Worm (Caenorhabditis elegans) whole organism, L1 larva: ENCODE data around the gene mec-4.

ENCODE experiments used
- C04F5.9 ChIP-seq: sonication (generic microtip); optimal IDR thresholded peaks from 2 replicates; lab custom pipeline; 2016; ENCODE audit warnings: missing genetic modification characterization, missing compliant biosample characterization
- Y116A8C.19 ChIP-seq: sonication (generic microtip); optimal IDR thresholded peaks from 2 replicates; lab custom pipeline; 2016; ENCODE audit warnings: missing compliant biosample characterization, missing genetic modification characterization, borderline replicate concordance
- alr-1 ChIP-seq: fragments of 200-800 bp; sonication (Bioruptor generic); optimal IDR thresholded peaks from 2 replicates; lab custom pipeline; 2018; ENCODE audit warnings: borderline replicate concordance, mild to moderate bottlenecking, missing genetic modification characterization, missing compliant biosample characterization
- ama-1 ChIP-seq: fragments of 150-350 bp; optimal IDR thresholded peaks from 2 replicates; lab custom pipeline; 2014
- ceh-63 ChIP-seq: fragments of 200-800 bp; sonication (Bioruptor generic); optimal IDR thresholded peaks from 2 replicates; lab custom pipeline; 2018; ENCODE audit warnings: mild to moderate bottlenecking, missing genetic modification characterization, missing compliant biosample characterization
- ceh-8 ChIP-seq: fragments of 200-800 bp; sonication (Bioruptor generic); optimal IDR thresholded peaks from 2 replicates; lab custom pipeline; 2018; ENCODE audit warnings: mild to moderate bottlenecking, missing genetic modification characterization, moderate library complexity, missing compliant biosample characterization
- dpl-1 ChIP-seq, 3 experiments: fragments of 150-350 bp in 2 of 3; sonication (generic microtip) in 1 of 3; optimal IDR thresholded peaks; 2 replicates each; lab custom pipeline; 2014 to 2017; ENCODE audit warnings: missing biosample characterization in 3 of 3, missing genetic modification characterization in 3 of 3, missing genetic modification reagents in 3 of 3
- dsc-1 ChIP-seq: sonication (generic microtip); optimal IDR thresholded peaks from 2 replicates; lab custom pipeline; 2016; ENCODE audit warnings: mild to moderate bottlenecking, missing genetic modification characterization, missing compliant biosample characterization
- efl-1 ChIP-seq, 4 experiments: fragments of 150-350 bp; optimal IDR thresholded peaks in 3 of 4; peaks in 1 of 4; 1 replicate in 1 of 4; 2 replicates in 3 of 4; lab custom pipeline; 2014; ENCODE audit warnings: missing biosample characterization in 2 of 4, missing genetic modification characterization in 2 of 4, missing genetic modification reagents in 2 of 4
- efl-3 ChIP-seq: fragments of 200-800 bp; sonication (Bioruptor generic); optimal IDR thresholded peaks from 2 replicates; lab custom pipeline; 2018; ENCODE audit warnings: mild to moderate bottlenecking, missing genetic modification characterization, missing compliant biosample characterization
- elt-3 ChIP-seq, 6 experiments: fragments of 150-350 bp in 1 of 6; sonication (generic microtip); optimal IDR thresholded peaks; 2 replicates each; lab custom pipeline; 2017 to 2018; ENCODE audit warnings: missing biosample characterization in 6 of 6, missing genetic modification characterization in 6 of 6, inconsistent platforms in 1 of 6
- ets-5 ChIP-seq: fragments of 200-800 bp; sonication (Bioruptor generic); IDR thresholded peaks from 2 replicates; pipeline ENCODE4 v1.3.6; 2022; ENCODE audit warnings: missing genetic modification characterization, missing compliant biosample characterization
- fos-1 ChIP-seq: fragments of 150-350 bp; optimal IDR thresholded peaks from 2 replicates; lab custom pipeline; 2014; ENCODE audit warnings: missing biosample characterization, missing genetic modification characterization
- hlh-17 ChIP-seq: fragments of 200-800 bp; sonication (Bioruptor generic); optimal IDR thresholded peaks from 2 replicates; lab custom pipeline; 2018; ENCODE audit warnings: missing genetic modification characterization, mild to moderate bottlenecking, missing compliant biosample characterization, moderate library complexity, borderline replicate concordance
- hlh-4 ChIP-seq: sonication (generic microtip); optimal IDR thresholded peaks from 2 replicates; lab custom pipeline; 2016; ENCODE audit warnings: mild to moderate bottlenecking, missing genetic modification characterization, missing compliant biosample characterization
- hpl-2 ChIP-seq: fragments of 150-350 bp; optimal IDR thresholded peaks from 2 replicates; lab custom pipeline; 2014; ENCODE audit warnings: missing biosample characterization, missing genetic modification reagents, missing genetic modification characterization
- irx-1 ChIP-seq: sonication (generic microtip); optimal IDR thresholded peaks from 2 replicates; lab custom pipeline; 2016; ENCODE audit warnings: missing genetic modification characterization, missing compliant biosample characterization
- isw-1 ChIP-seq: fragments of 200-800 bp; sonication (Bioruptor generic); IDR thresholded peaks from 2 replicates; pipeline ENCODE4 v1.3.6; 2022; ENCODE audit warnings: missing genetic modification characterization, missing compliant biosample characterization
- lin-13 ChIP-seq: fragments of 150-350 bp; optimal IDR thresholded peaks from 2 replicates; lab custom pipeline; 2014; ENCODE audit warnings: missing biosample characterization, missing genetic modification reagents, missing genetic modification characterization
- lin-14 ChIP-seq: fragments of 200-800 bp; sonication (Bioruptor generic); optimal IDR thresholded peaks from 2 replicates; lab custom pipeline; 2018; ENCODE audit warnings: mild to moderate bottlenecking, missing genetic modification characterization, moderate library complexity, missing compliant biosample characterization
- lin-35 ChIP-seq, 2 experiments: fragments of 150-350 bp; optimal IDR thresholded peaks; 2 replicates each; lab custom pipeline; 2014; ENCODE audit warnings: missing biosample characterization in 2 of 2, missing genetic modification characterization in 2 of 2, missing genetic modification reagents in 2 of 2
- lin-39 ChIP-seq: fragments of 150-350 bp; optimal IDR thresholded peaks from 2 replicates; lab custom pipeline; 2014; ENCODE audit warnings: missing biosample characterization, missing genetic modification reagents, missing genetic modification characterization
- lsy-2 ChIP-seq, 2 experiments: fragments of 150-350 bp; optimal IDR thresholded peaks; 2 replicates each; lab custom pipeline; 2014; ENCODE audit warnings: missing biosample characterization in 2 of 2, missing genetic modification characterization in 2 of 2
- mdl-1 ChIP-seq, 2 experiments: fragments of 150-350 bp; optimal IDR thresholded peaks; 2 replicates each; lab custom pipeline; 2014 to 2017; ENCODE audit warnings: missing biosample characterization in 2 of 2, missing genetic modification characterization in 2 of 2, inconsistent platforms in 1 of 2
- nhr-11 ChIP-seq: fragments of 150-350 bp; optimal IDR thresholded peaks from 2 replicates; lab custom pipeline; 2014; ENCODE audit warnings: missing biosample characterization, missing genetic modification characterization
- nhr-19 ChIP-seq: fragments of 200-800 bp; sonication (Bioruptor generic); conservative IDR thresholded peaks from 2 replicates; pipeline ENCODE4 v1.3.6; 2022; ENCODE audit warnings: missing genetic modification characterization, missing compliant biosample characterization
- nhr-20 ChIP-seq: sonication (generic microtip); optimal IDR thresholded peaks from 2 replicates; lab custom pipeline; 2016; ENCODE audit warnings: mild to moderate bottlenecking, missing genetic modification characterization, missing compliant biosample characterization
- nhr-237 ChIP-seq: fragments of 150-350 bp; optimal IDR thresholded peaks from 2 replicates; lab custom pipeline; 2014; ENCODE audit warnings: missing biosample characterization, missing genetic modification characterization
- nhr-47 ChIP-seq: sonication (generic microtip); optimal IDR thresholded peaks from 2 replicates; lab custom pipeline; 2016; ENCODE audit warnings: mild to moderate bottlenecking, missing genetic modification characterization, moderate library complexity, missing compliant biosample characterization
- nhr-77 ChIP-seq: fragments of 150-350 bp; optimal IDR thresholded peaks from 2 replicates; lab custom pipeline; 2014; ENCODE audit warnings: missing biosample characterization, missing genetic modification characterization
- nhr-90 ChIP-seq: sonication (generic microtip); optimal IDR thresholded peaks from 2 replicates; lab custom pipeline; 2016; ENCODE audit warnings: mild to moderate bottlenecking, missing genetic modification characterization, missing compliant biosample characterization; ENCODE audit not compliant: poor library complexity
- pag-3 ChIP-seq: sonication (generic microtip); optimal IDR thresholded peaks from 2 replicates; lab custom pipeline; 2017; ENCODE audit warnings: missing genetic modification characterization, mild to moderate bottlenecking, missing compliant biosample characterization, antibody characterized with exemption, borderline replicate concordance; ENCODE audit not compliant: insufficient read depth
- pax-3 ChIP-seq: fragments of 200-800 bp; sonication (Bioruptor generic); optimal IDR thresholded peaks from 2 replicates; lab custom pipeline; 2018; ENCODE audit warnings: mild to moderate bottlenecking, missing genetic modification characterization, moderate library complexity, missing compliant biosample characterization
- pqm-1 ChIP-seq: sonication (generic microtip); optimal IDR thresholded peaks from 3 replicates; lab custom pipeline; 2017; ENCODE audit warnings: missing biosample characterization, missing genetic modification characterization
- snu-23 ChIP-seq: sonication (generic microtip); optimal IDR thresholded peaks from 2 replicates; lab custom pipeline; 2016; ENCODE audit warnings: missing genetic modification characterization, missing compliant biosample characterization
- sox-4 ChIP-seq: sonication (generic microtip); optimal IDR thresholded peaks from 2 replicates; lab custom pipeline; 2016; ENCODE audit warnings: missing genetic modification characterization, missing compliant biosample characterization
- swsn-7 ChIP-seq: sonication (generic microtip); optimal IDR thresholded peaks from 2 replicates; lab custom pipeline; 2016; ENCODE audit warnings: missing genetic modification characterization, missing compliant biosample characterization
- tbx-2 ChIP-seq: sonication (generic microtip); optimal IDR thresholded peaks from 2 replicates; lab custom pipeline; 2016; ENCODE audit warnings: missing genetic modification characterization, missing compliant biosample characterization
- tlp-1 ChIP-seq: fragments of 150-350 bp; optimal IDR thresholded peaks from 2 replicates; lab custom pipeline; 2014; ENCODE audit warnings: missing biosample characterization, missing genetic modification characterization
- unc-130 ChIP-seq: fragments of 150-350 bp; optimal IDR thresholded peaks from 2 replicates; lab custom pipeline; 2017; ENCODE audit warnings: missing biosample characterization, missing genetic modification characterization, inconsistent platforms
- unc-30 ChIP-seq: sonication (generic microtip); optimal IDR thresholded peaks from 2 replicates; lab custom pipeline; 2017; ENCODE audit warnings: missing biosample characterization, missing genetic modification characterization
- unc-98 ChIP-seq: fragments of 200-800 bp; sonication (Bioruptor generic); IDR thresholded peaks from 2 replicates; pipeline ENCODE4 v1.3.6; 2022; ENCODE audit warnings: missing genetic modification characterization, missing compliant biosample characterization
- xbp-1 ChIP-seq: sonication (generic microtip); optimal IDR thresholded peaks from 2 replicates; lab custom pipeline; 2016; ENCODE audit warnings: missing genetic modification characterization, missing compliant biosample characterization
- zip-4 ChIP-seq: fragments of 200-800 bp; sonication (Bioruptor generic); optimal IDR thresholded peaks from 2 replicates; lab custom pipeline; 2018; ENCODE audit warnings: mild to moderate bottlenecking, missing genetic modification characterization, moderate library complexity, missing compliant biosample characterization

mec-4 gene

ce11 chrX:16809689-16810088 lies 2.8 kb upstream of the mec-4 start:
- TF ChIP-seq nhr-237 (tag; lab: Kevin White, UChicago): no peak
- no peak for TF ChIP-seq fos-1 (tag; lab: Kevin White, UChicago)
- TF ChIP-seq dsc-1: no peak
- TF ChIP-seq efl-1 (optimal IDR thresholded peaks at IDR 0.05; lab: Kevin White, UChicago): no peak
- peak in 1 of 2 experiments; percentile 32 for TF ChIP-seq efl-1 (GFP tag; optimal IDR thresholded peaks at IDR 0.05 in 1 of 2; lab: Kevin White, UChicago)
- TF ChIP-seq, all 84 proteins: peak for 1

DNA sequence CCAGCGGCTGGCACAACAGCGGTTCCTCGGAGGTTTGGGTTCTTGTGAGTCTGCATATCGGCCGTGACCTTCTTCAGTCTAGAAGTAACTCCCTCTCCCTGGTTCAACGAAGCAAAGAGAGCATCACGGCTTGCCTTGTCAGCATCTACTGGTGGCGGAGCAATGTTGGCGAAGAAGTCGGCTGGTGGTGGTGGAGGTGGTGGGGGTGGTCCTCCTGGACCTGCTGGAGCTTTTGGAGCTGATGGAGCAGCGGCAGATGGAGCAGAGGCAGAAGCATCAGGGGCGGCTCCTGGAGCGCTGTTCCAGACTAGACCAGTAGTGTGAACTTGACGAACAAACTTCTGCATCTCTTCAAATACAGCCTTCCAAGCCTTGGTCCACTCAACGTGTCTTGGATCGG lies 1.6 kb upstream of the mec-4 start:
- TF ChIP-seq unc-98 (GFP tag; lab: Robert Waterston, UW) (no peak), ceh-63 (GFP tag; lab: Kevin White, UChicago) (no peak), pqm-1 (tag; lab: Kevin White, UChicago) (no peak), tbx-2 (no peak), C04F5.9 (tag; lab: Kevin White, UChicago) (no peak), snu-23 (GFP tag; lab: Kevin White, UChicago) (no peak), nhr-11 (tag; lab: Kevin White, UChicago) (no peak), unc-30 (no peak), hpl-2 (GFP tag; lab: Kevin White, UChicago) (no peak)

DNA sequence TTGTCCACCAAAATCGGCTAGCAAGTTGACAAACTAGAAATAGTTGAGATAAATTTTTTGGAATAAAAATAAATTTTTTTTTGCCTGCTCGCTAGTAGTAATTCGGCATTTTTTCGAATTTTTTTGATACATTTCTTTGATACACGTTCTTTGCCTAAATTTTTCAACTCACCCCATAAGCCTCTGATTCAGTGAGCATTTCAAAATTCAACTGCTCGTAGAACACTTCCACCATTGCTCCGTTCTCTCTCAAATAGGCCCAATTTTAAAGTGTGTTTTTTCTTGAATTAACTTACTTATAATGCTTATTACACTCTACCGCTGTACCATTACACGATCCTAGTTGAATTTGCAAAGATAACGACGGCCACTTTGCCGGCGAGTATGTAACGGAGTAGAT lies 3.4 kb downstream of the mec-4 start:
- TF ChIP-seq ama-1 (lab: Kevin White, UChicago) (peak; percentile 31), pax-3 (tag; lab: Kevin White, UChicago) (no peak), lin-35 (GFP tag; optimal IDR thresholded peaks at IDR 0.05; lab: Kevin White, UChicago) (no peak), C04F5.9 (tag; lab: Kevin White, UChicago) (no peak), hlh-4 (tag; lab: Kevin White, UChicago) (no peak), nhr-11 (tag; lab: Kevin White, UChicago) (no peak)

- no peak for TF ChIP-seq sox-4 (tag; lab: Kevin White, UChicago)
- no peak for TF ChIP-seq isw-1 (GFP tag; lab: Robert Waterston, UW)
- TF ChIP-seq pag-3 (tag; lab: Kevin White, UChicago): no peak
- TF ChIP-seq unc-98 (GFP tag; lab: Robert Waterston, UW): no peak
- TF ChIP-seq zip-4: peak; percentile 10
- TF ChIP-seq unc-130 (tag; lab: Kevin White, UChicago): no peak
- no peak for TF ChIP-seq ceh-63 (GFP tag; lab: Kevin White, UChicago)
- peak; percentile 36 for TF ChIP-seq nhr-19 (GFP tag; lab: Robert Waterston, UW)
- peak in 1 of 2 experiments; percentile 52 for TF ChIP-seq mdl-1 (tag; optimal IDR thresholded peaks at IDR 0.05; lab: Kevin White, UChicago)
- TF ChIP-seq Y116A8C.19 (tag; lab: Kevin White, UChicago): no peak
- peak; percentile 3 for TF ChIP-seq xbp-1
- TF ChIP-seq dpl-1 (GFP tag; optimal IDR thresholded peaks at IDR 0.05; lab: Kevin White, UChicago): peak in 2 of 3 experiments; percentile 17 to 21
- peak; percentile 64 for TF ChIP-seq tbx-2
- no peak for TF ChIP-seq pax-3 (tag; lab: Kevin White, UChicago)
- TF ChIP-seq hlh-17 (GFP tag; lab: Kevin White, UChicago): no peak
- peak; percentile 37 to 57 for TF ChIP-seq lsy-2 (tag; optimal IDR thresholded peaks at IDR 0.05; lab: Kevin White, UChicago)
- TF ChIP-seq irx-1 (tag; lab: Kevin White, UChicago): peak; percentile 21
- TF ChIP-seq nhr-77 (tag; lab: Kevin White, UChicago): no peak
- TF ChIP-seq ceh-8 (GFP tag; lab: Kevin White, UChicago): peak; percentile 3
- TF ChIP-seq nhr-20 (tag; lab: Kevin White, UChicago): peak; percentile 54
- peak; percentile 31 for TF ChIP-seq dsc-1
- no peak for TF ChIP-seq alr-1 (tag; lab: Kevin White, UChicago)
- peak in 2 of 6 experiments; percentile 29 to 33 for TF ChIP-seq elt-3 (tag; optimal IDR thresholded peaks at IDR 0.05; lab: Kevin White, UChicago)
- peak; percentile 63 for TF ChIP-seq swsn-7
- peak; percentile 58 for TF ChIP-seq nhr-47 (tag; lab: Kevin White, UChicago)
- TF ChIP-seq lin-13 (GFP tag; lab: Kevin White, UChicago): no peak
- no peak for TF ChIP-seq tlp-1 (tag; lab: Kevin White, UChicago)
- no peak for TF ChIP-seq lin-39 (tag; lab: Kevin White, UChicago)
- TF ChIP-seq efl-3: no peak
- TF ChIP-seq nhr-90: peak; percentile 45
- peak; percentile 93 for TF ChIP-seq lin-14 (GFP tag; lab: Kevin White, UChicago)
- no peak for TF ChIP-seq ets-5 (GFP tag; lab: Robert Waterston, UW)
Measured at ce11 chrX:16799065-16799663, 7.8 kb downstream of the mec-4 start.
